Fruit fly (Drosophila melanogaster): ENCODE measurements around the gene nmd.

The nmd gene

DNA sequence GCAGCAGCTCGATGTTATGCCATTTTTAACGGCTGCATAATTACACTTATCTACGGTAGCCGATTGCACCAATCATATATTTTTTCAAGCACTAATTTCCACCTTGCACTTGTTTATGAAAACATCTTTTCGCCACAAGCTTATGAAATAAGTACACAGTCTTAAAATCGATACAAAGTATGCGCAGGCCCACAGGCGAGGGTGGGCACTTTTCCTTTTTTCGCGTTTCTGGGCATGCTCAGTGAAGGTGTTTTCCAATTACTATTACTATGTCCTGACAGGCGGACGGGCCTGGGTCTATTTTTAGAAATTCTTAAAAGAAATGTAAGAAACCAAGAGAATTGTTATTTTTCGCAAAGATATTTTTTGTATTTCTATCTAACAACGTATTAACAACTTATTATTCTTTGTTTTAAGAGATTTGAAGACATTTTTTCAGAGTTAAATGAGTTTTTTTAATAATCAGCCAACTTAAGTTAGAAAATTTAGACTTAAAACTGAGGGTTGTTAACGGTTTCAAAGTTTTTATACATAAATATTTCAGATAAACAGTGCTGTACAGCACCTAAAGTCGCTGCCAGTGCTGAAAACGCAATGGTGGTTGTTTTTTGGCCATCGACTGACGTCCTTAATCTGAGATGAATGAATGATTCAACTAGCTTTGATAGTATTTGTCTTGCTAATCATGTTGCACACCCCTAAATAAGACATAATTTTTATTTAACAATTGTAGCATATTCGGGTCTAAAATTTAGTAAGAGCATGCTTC, 7.1 kb upstream of the nmd start, which contains the start of gene Cdk5alpha:
Cdk5alpha (minus strand) TSS at position 343 of the 769 bp plus-strand sequence.
- peak; percentile 59 for TF ChIP-seq tai (GFP tag; optimal IDR thresholded peaks at IDR 0.05)
- TF ChIP-seq Hr83 (GFP tag; optimal IDR thresholded peaks at IDR 0.05; ENCODE audit: poor library complexity, severe bottlenecking), result peak; percentile 6
- TF ChIP-seq Abd-B (GFP tag; optimal IDR thresholded peaks at IDR 0.05), result no peak
- no peak for TF ChIP-seq Sp1 (GFP tag; optimal IDR thresholded peaks at IDR 0.05)
- no peak for TF ChIP-seq dl (GFP tag; optimal IDR thresholded peaks at IDR 0.05; ENCODE audit: insufficient read depth in 1 of 2, partially characterized antibody in 2 of 2)
- no peak for TF ChIP-seq CrebA (GFP tag; optimal IDR thresholded peaks at IDR 0.05; ENCODE audit: borderline replicate concordance)
- TF ChIP-seq lola (GFP tag; optimal IDR thresholded peaks at IDR 0.05), result no peak
- peak; percentile 33 for TF ChIP-seq Hnf4 (GFP tag; optimal IDR thresholded peaks at IDR 0.05)
- TF ChIP-seq Jra (GFP tag; optimal IDR thresholded peaks at IDR 0.05), result no peak
- no peak for TF ChIP-seq GATAd (GFP tag; optimal IDR thresholded peaks at IDR 0.05)

DNA sequence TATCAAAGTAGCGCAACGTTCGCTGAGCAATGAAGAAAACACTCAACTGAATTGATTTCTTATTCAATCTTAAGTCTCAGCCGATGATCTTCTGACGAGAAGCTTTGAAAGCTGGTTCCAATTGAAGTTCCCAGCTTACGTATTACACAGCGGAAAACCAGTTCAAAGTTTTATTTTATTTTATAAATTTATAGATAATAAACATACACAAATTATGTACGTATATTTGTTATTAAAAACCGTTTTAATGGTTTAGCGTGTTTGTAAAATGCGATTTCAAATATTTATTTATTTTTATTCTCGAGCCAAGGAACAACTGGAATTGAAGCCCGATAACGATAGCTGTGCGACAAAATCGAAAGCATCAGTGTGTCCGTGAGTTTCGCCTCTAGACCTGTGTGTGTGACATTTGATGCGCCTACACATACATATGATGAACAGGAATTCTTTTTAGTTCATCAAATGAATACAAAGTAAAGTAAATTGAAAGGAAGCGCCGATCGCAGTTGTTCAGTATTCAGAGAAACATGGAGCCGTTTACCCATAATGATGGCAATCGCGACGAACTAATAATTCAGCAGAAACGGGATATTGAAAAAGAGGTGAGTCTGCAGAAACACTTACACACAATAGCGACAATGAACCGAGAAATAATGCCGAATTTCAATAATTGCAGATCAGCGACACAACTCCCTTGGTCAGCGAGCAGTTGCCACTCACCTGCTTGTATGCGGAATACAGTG, 2.9 kb upstream of the nmd start, which contains the start of the genes CG5390 and CG4968:
CG5390 (minus strand) TSS at position 77 of the 743 bp plus-strand sequence.
CG4968 (plus strand) TSS at position 405 of the 743 bp plus-strand sequence.
- TF ChIP-seq dmrt93B (GFP tag; optimal IDR thresholded peaks at IDR 0.05) (no peak), Abd-B (GFP tag; optimal IDR thresholded peaks at IDR 0.05) (no peak), woc (GFP tag; optimal IDR thresholded peaks at IDR 0.05) (peak; percentile 67), usp (GFP tag; optimal IDR thresholded peaks at IDR 0.05) (no peak), Jra (GFP tag; optimal IDR thresholded peaks at IDR 0.05) (peak; percentile 56), Dfd (GFP tag; optimal IDR thresholded peaks at IDR 0.05) (no peak), br (GFP tag; optimal IDR thresholded peaks at IDR 0.05) (no peak), foxo (GFP tag; optimal IDR thresholded peaks at IDR 0.05) (peak in 1 of 2 experiments; percentile 84), N (GFP tag; optimal IDR thresholded peaks at IDR 0.05) (no peak), Mio (GFP tag; optimal IDR thresholded peaks at IDR 0.05) (no peak), Dif (GFP tag; optimal IDR thresholded peaks at IDR 0.05; ENCODE audit: partially characterized antibody) (peak; percentile 3), jim (GFP tag; optimal IDR thresholded peaks at IDR 0.05) (no peak), fru (GFP tag; optimal IDR thresholded peaks at IDR 0.05) (no peak), Myc (optimal IDR thresholded peaks at IDR 0.05) (no peak), rgr (GFP tag; optimal IDR thresholded peaks at IDR 0.05) (peak; percentile 80), Vsx2 (GFP tag; optimal IDR thresholded peaks at IDR 0.05; ENCODE audit: partially characterized antibody) (no peak), Sp1 (GFP tag; optimal IDR thresholded peaks at IDR 0.05) (peak; percentile 85), pan (optimal IDR thresholded peaks at IDR 0.05) (no peak), OdsH (GFP tag; optimal IDR thresholded peaks at IDR 0.05) (peak; percentile 81), h (GFP tag; optimal IDR thresholded peaks at IDR 0.05) (peak; percentile 74), Hr78 (GFP tag; optimal IDR thresholded peaks at IDR 0.05) (no peak), dl (GFP tag; optimal IDR thresholded peaks at IDR 0.05; ENCODE audit: insufficient read depth in 1 of 2, partially characterized antibody in 2 of 2) (no peak), Rel (GFP tag; optimal IDR thresholded peaks at IDR 0.05) (peak; percentile 84), Rel (tag; optimal IDR thresholded peaks at IDR 0.05) (peak; percentile 69), Hr83 (GFP tag; optimal IDR thresholded peaks at IDR 0.05; ENCODE audit: poor library complexity, severe bottlenecking) (no peak), HLH106 (tag; optimal IDR thresholded peaks at IDR 0.05) (peak; percentile 82), CrebA (GFP tag; optimal IDR thresholded peaks at IDR 0.05; ENCODE audit: borderline replicate concordance) (no peak), sv (GFP tag; optimal IDR thresholded peaks at IDR 0.05) (peak; percentile 52), brk (GFP tag; optimal IDR thresholded peaks at IDR 0.05) (peak; percentile 90), Hnf4 (GFP tag; optimal IDR thresholded peaks at IDR 0.05) (peak; percentile 79), ey (GFP tag; optimal IDR thresholded peaks at IDR 0.05) (peak; percentile 69), sage (GFP tag; optimal IDR thresholded peaks at IDR 0.05) (peak; percentile 88), tai (GFP tag; optimal IDR thresholded peaks at IDR 0.05) (peak; percentile 66), psq (GFP tag; optimal IDR thresholded peaks at IDR 0.05) (peak; percentile 71), dsf (GFP tag; optimal IDR thresholded peaks at IDR 0.05; ENCODE audit: borderline replicate concordance) (peak; percentile 46), CG9705 (GFP tag; optimal IDR thresholded peaks at IDR 0.05) (peak; percentile 72), lola (GFP tag; optimal IDR thresholded peaks at IDR 0.05) (no peak), CG32264 (GFP tag; optimal IDR thresholded peaks at IDR 0.05) (no peak), GATAd (GFP tag; optimal IDR thresholded peaks at IDR 0.05) (no peak)

Measured in whole organism, wandering third instar larva.